Fruit fly (Drosophila melanogaster) whole organism, embryonic: ENCODE results near the gene CG5191.

Experiments
- Asciz ChIP-seq: fragments of 200-800 bp; sonication (Bioruptor generic); optimal IDR thresholded peaks from 2 replicates; lab custom pipeline; 2017; ENCODE audit warnings: missing biosample characterization, mild to moderate bottlenecking, missing genetic modification characterization, missing genetic modification reagents
- CG11695 ChIP-seq: fragments of 200-800 bp; sonication (Bioruptor generic); IDR thresholded peaks from 3 replicates; pipeline ENCODE4 v1.3.6; 2022; ENCODE audit warnings: missing biosample characterization, missing genetic modification characterization
- CG31224 ChIP-seq: fragments of 200-800 bp; sonication (Bioruptor generic); IDR thresholded peaks from 2 replicates; pipeline ENCODE4 v1.3.6; 2022; ENCODE audit warnings: missing biosample characterization, missing genetic modification characterization
- CG42726 ChIP-seq: fragments of 200-800 bp; sonication (Bioruptor generic); IDR thresholded peaks from 2 replicates; pipeline ENCODE4 v1.3.6; 2022; ENCODE audit warnings: missing biosample characterization, missing genetic modification characterization; ENCODE audit not compliant: partially characterized antibody
- CG4282 ChIP-seq: fragments of 200-800 bp; sonication (Bioruptor generic); optimal IDR thresholded peaks from 2 replicates; lab custom pipeline; 2016; ENCODE audit warnings: missing biosample characterization, missing genetic modification characterization
- CG5180 ChIP-seq: fragments of 200-800 bp; sonication (Bioruptor generic); optimal IDR thresholded peaks from 3 replicates; lab custom pipeline; 2017; ENCODE audit warnings: missing biosample characterization, missing genetic modification characterization, mild to moderate bottlenecking, moderate library complexity, missing genetic modification reagents
- CG6254 ChIP-seq: fragments of 200-800 bp; sonication (Bioruptor generic); optimal IDR thresholded peaks from 3 replicates; lab custom pipeline; 2017; ENCODE audit warnings: mild to moderate bottlenecking, missing biosample characterization, missing genetic modification reagents, missing genetic modification characterization
- CG6765 ChIP-seq: fragments of 200-800 bp; sonication (Bioruptor generic); optimal IDR thresholded peaks from 3 replicates; lab custom pipeline; 2017; ENCODE audit warnings: missing biosample characterization, mild to moderate bottlenecking, missing genetic modification characterization
- CG7357 ChIP-seq: fragments of 200-800 bp; sonication (Bioruptor generic); IDR thresholded peaks from 3 replicates; pipeline ENCODE4 v1.3.6; 2022; ENCODE audit warnings: missing biosample characterization, missing genetic modification characterization
- CG7963 ChIP-seq: fragments of 200-800 bp; sonication (Bioruptor generic); IDR thresholded peaks from 3 replicates; pipeline ENCODE4 v1.3.6; 2022; ENCODE audit warnings: missing biosample characterization, missing genetic modification characterization; ENCODE audit not compliant: partially characterized antibody
- CkIIα-i1 ChIP-seq: fragments of 200-800 bp; sonication (Bioruptor generic); IDR thresholded peaks from 2 replicates; pipeline ENCODE4 v1.3.6; 2022; ENCODE audit warnings: missing biosample characterization, missing genetic modification characterization
- Dek ChIP-seq: fragments of 200-800 bp; sonication (Bioruptor generic); optimal IDR thresholded peaks from 3 replicates; lab custom pipeline; 2019; ENCODE audit warnings: missing biosample characterization, mild to moderate bottlenecking, missing genetic modification characterization, moderate library complexity
- Fer2 ChIP-seq: fragments of 200-800 bp; sonication (Bioruptor generic); optimal IDR thresholded peaks from 2 replicates; lab custom pipeline; 2018; ENCODE audit warnings: missing biosample characterization, mild to moderate bottlenecking, missing genetic modification characterization, moderate library complexity
- HHEX ChIP-seq: fragments of 200-800 bp; sonication (Bioruptor generic); optimal IDR thresholded peaks from 3 replicates; lab custom pipeline; 2017; ENCODE audit warnings: missing biosample characterization, mild to moderate bottlenecking, missing genetic modification characterization, missing genetic modification reagents
- Hey ChIP-seq: fragments of 200-800 bp; sonication (Bioruptor generic); optimal IDR thresholded peaks from 3 replicates; lab custom pipeline; 2018; ENCODE audit warnings: missing biosample characterization, mild to moderate bottlenecking, missing genetic modification characterization
- Myb ChIP-seq: fragments of 200-800 bp; sonication (Bioruptor generic); optimal IDR thresholded peaks from 2 replicates; lab custom pipeline; 2016; ENCODE audit warnings: missing biosample characterization, missing genetic modification characterization
- Nf-YC ChIP-seq: fragments of 200-800 bp; optimal IDR thresholded peaks from 3 replicates; lab custom pipeline; 2019; ENCODE audit warnings: missing biosample characterization, mild to moderate bottlenecking, missing genetic modification characterization, moderate library complexity
- Opbp ChIP-seq: fragments of 200-800 bp; sonication (Bioruptor generic); IDR thresholded peaks from 3 replicates; pipeline ENCODE4 v1.3.6; 2022; ENCODE audit warnings: missing biosample characterization, missing genetic modification characterization; ENCODE audit not compliant: partially characterized antibody
- PHDP ChIP-seq: fragments of 200-800 bp; sonication (Bioruptor generic); optimal IDR thresholded peaks from 3 replicates; lab custom pipeline; 2018; ENCODE audit warnings: missing biosample characterization, mild to moderate bottlenecking, missing genetic modification characterization, moderate library complexity
- Pdp1 ChIP-seq, 2 experiments: fragments of 200-800 bp; sonication (Bioruptor generic); optimal IDR thresholded peaks; 3 replicates each; lab custom pipeline; 2016; ENCODE audit warnings: missing biosample characterization in 2 of 2, missing genetic modification characterization in 2 of 2, mild to moderate bottlenecking in 1 of 2, moderate library complexity in 1 of 2
- Side ChIP-seq: fragments of 200-800 bp; sonication (Bioruptor generic); optimal IDR thresholded peaks from 2 replicates; lab custom pipeline; 2016; ENCODE audit warnings: missing biosample characterization, missing genetic modification characterization
- Trl ChIP-seq, 3 experiments: fragments of >200 bp in 2 of 3; fragments of 200-800 bp in 1 of 3; sonication (Bioruptor generic) in 1 of 3; optimal IDR thresholded peaks; 2 replicates in 1 of 3; 3 replicates in 2 of 3; lab custom pipeline; 2016 to 2017; ENCODE audit warnings: missing biosample characterization in 1 of 3, missing genetic modification characterization in 1 of 3
- ap ChIP-seq: fragments of 200-800 bp; sonication (Bioruptor generic); IDR thresholded peaks from 2 replicates; pipeline ENCODE4 v1.3.6; 2022; ENCODE audit warnings: missing biosample characterization, missing genetic modification characterization
- bsh ChIP-seq, 2 experiments: fragments of 200-800 bp; sonication (Bioruptor generic); optimal IDR thresholded peaks; 2 replicates each; lab custom pipeline; 2017 to 2018; ENCODE audit warnings: mild to moderate bottlenecking in 2 of 2, missing biosample characterization in 2 of 2, missing genetic modification characterization in 2 of 2, moderate library complexity in 1 of 2
- cg ChIP-seq: fragments of 200-800 bp; sonication (Bioruptor generic); optimal IDR thresholded peaks from 3 replicates; lab custom pipeline; 2019; ENCODE audit warnings: missing biosample characterization, mild to moderate bottlenecking, missing genetic modification characterization, moderate library complexity
- ci ChIP-seq: fragments of 200-800 bp; sonication (Bioruptor generic); IDR thresholded peaks from 3 replicates; pipeline ENCODE4 v1.3.6; 2022; ENCODE audit warnings: missing biosample characterization, missing genetic modification characterization
- dan ChIP-seq: fragments of 200-800 bp; sonication (Bioruptor generic); IDR thresholded peaks from 2 replicates; pipeline ENCODE4 v1.3.6; 2022; ENCODE audit warnings: missing biosample characterization, missing genetic modification characterization
- danr ChIP-seq: fragments of 200-800 bp; sonication (Bioruptor generic); IDR thresholded peaks from 2 replicates; pipeline ENCODE4 v1.3.6; 2022; ENCODE audit warnings: missing biosample characterization, missing genetic modification characterization
- dysf ChIP-seq: fragments of 200-800 bp; sonication (Bioruptor generic); IDR thresholded peaks from 3 replicates; pipeline ENCODE4 v1.3.6; 2022; ENCODE audit warnings: missing biosample characterization, missing genetic modification characterization
- fd102C ChIP-seq: fragments of 200-800 bp; sonication (Bioruptor generic); optimal IDR thresholded peaks from 2 replicates; lab custom pipeline; 2018; ENCODE audit warnings: missing biosample characterization, mild to moderate bottlenecking, missing genetic modification characterization, moderate library complexity
- gce ChIP-seq: fragments of 200-800 bp; sonication (Bioruptor generic); IDR thresholded peaks from 3 replicates; pipeline ENCODE4 v1.3.6; 2022; ENCODE audit warnings: missing biosample characterization, missing genetic modification characterization
- grn ChIP-seq: fragments of 200-800 bp; sonication (Bioruptor generic); optimal IDR thresholded peaks from 3 replicates; lab custom pipeline; 2017; ENCODE audit warnings: missing biosample characterization, missing genetic modification characterization
- hbn ChIP-seq: fragments of 200-800 bp; sonication (Bioruptor generic); IDR thresholded peaks from 2 replicates; pipeline ENCODE4 v1.3.6; 2022; ENCODE audit warnings: missing biosample characterization, missing genetic modification characterization; ENCODE audit not compliant: partially characterized antibody
- hkb ChIP-seq, 2 experiments: fragments of 200-800 bp in 1 of 2; fragments of >200 bp in 1 of 2; sonication (Bioruptor generic) in 1 of 2; IDR thresholded peaks in 1 of 2; optimal IDR thresholded peaks in 1 of 2; 2 replicates each; pipeline versions ENCODE4 v1.3.6 to Lab custom; 2017 to 2022; ENCODE audit warnings: missing biosample characterization in 1 of 2, missing genetic modification characterization in 1 of 2
- ken ChIP-seq: fragments of 200-800 bp; sonication (Bioruptor generic); IDR thresholded peaks from 3 replicates; pipeline ENCODE4 v1.3.6; 2022; ENCODE audit warnings: missing biosample characterization, missing genetic modification characterization
- odd ChIP-seq: fragments of 200-800 bp; sonication (Bioruptor generic); optimal IDR thresholded peaks from 2 replicates; lab custom pipeline; 2017; ENCODE audit warnings: missing biosample characterization, mild to moderate bottlenecking, missing genetic modification characterization
- prd ChIP-seq, 3 experiments: fragments of >200 bp in 2 of 3; fragments of 200-800 bp in 1 of 3; sonication (Bioruptor generic) in 1 of 3; optimal IDR thresholded peaks in 2 of 3; IDR thresholded peaks in 1 of 3; 2 replicates in 2 of 3; 3 replicates in 1 of 3; pipeline versions ENCODE4 v1.3.6 to Lab custom; 2017 to 2022; ENCODE audit warnings: missing biosample characterization in 1 of 3, missing genetic modification characterization in 1 of 3
- ro ChIP-seq: fragments of 200-800 bp; sonication (Bioruptor generic); IDR thresholded peaks from 2 replicates; pipeline ENCODE4 v1.3.6; 2022; ENCODE audit warnings: missing biosample characterization, missing genetic modification characterization
- schlank ChIP-seq: fragments of 200-800 bp; sonication (Bioruptor generic); optimal IDR thresholded peaks from 2 replicates; lab custom pipeline; 2018; ENCODE audit warnings: missing biosample characterization, mild to moderate bottlenecking, missing genetic modification characterization
- sd ChIP-seq: fragments of 200-800 bp; sonication (Bioruptor generic); optimal IDR thresholded peaks from 3 replicates; lab custom pipeline; 2018; ENCODE audit warnings: missing biosample characterization, mild to moderate bottlenecking, missing genetic modification characterization, moderate library complexity
- sim ChIP-seq: fragments of 200-800 bp; sonication (Bioruptor generic); IDR thresholded peaks from 2 replicates; pipeline ENCODE4 v1.3.6; 2022; ENCODE audit warnings: missing biosample characterization, missing genetic modification characterization
- wek ChIP-seq: fragments of 200-800 bp; sonication (Bioruptor generic); optimal IDR thresholded peaks from 3 replicates; lab custom pipeline; 2018; ENCODE audit warnings: missing biosample characterization, mild to moderate bottlenecking, missing genetic modification characterization, moderate library complexity

The CG5191 gene

dm6 chr3R:20555720-20556280, 4.9 kb upstream of the CG5191 start (continued):
- peak; percentile 12 for TF ChIP-seq PHDP (tag; lab: Kevin White, UChicago)
- no peak for TF ChIP-seq CG7357 (GFP tag; lab: Robert Waterston, UW)
- TF ChIP-seq schlank (tag; lab: Kevin White, UChicago): no peak
- no peak for TF ChIP-seq CG6254 (GFP tag; lab: Kevin White, UChicago)
- peak; percentile 91 for TF ChIP-seq wek (GFP tag; lab: Kevin White, UChicago)
- peak; percentile 14 for TF ChIP-seq cg (GFP tag; lab: Kevin White, UChicago)
- peak; percentile 80; the same call in 2 of the 3 replicates for TF ChIP-seq gce (GFP tag; lab: Robert Waterston, UW)
- TF ChIP-seq bsh (GFP tag; optimal IDR thresholded peaks at IDR 0.05; lab: Kevin White, UChicago): peak in 1 of 2 experiments; percentile 32
- no peak for TF ChIP-seq prd (optimal IDR thresholded peaks at IDR 0.05; lab: Kevin White, UChicago)
- no peak for TF ChIP-seq prd (GFP tag; IDR thresholded peaks at IDR 0.05; lab: Robert Waterston, UW)
- peak; percentile 4 for TF ChIP-seq sd (tag; lab: Kevin White, UChicago)
- no peak for TF ChIP-seq hkb (optimal IDR thresholded peaks at IDR 0.05; lab: Kevin White, UChicago)
- TF ChIP-seq hkb (GFP tag; IDR thresholded peaks at IDR 0.05; lab: Robert Waterston, UW): peak; percentile 8
- no peak for TF ChIP-seq ro (GFP tag; lab: Robert Waterston, UW)
- peak; percentile 36 for TF ChIP-seq Fer2 (tag; lab: Kevin White, UChicago)
- TF ChIP-seq Dek (tag; lab: Kevin White, UChicago): no peak
- peak; percentile 66; the same call in 2 of the 3 replicates for TF ChIP-seq ci (GFP tag; lab: Robert Waterston, UW)
- peak; percentile 53 for TF ChIP-seq odd (GFP tag; lab: Kevin White, UChicago)
- no peak for TF ChIP-seq CkIIα-i1 (GFP tag; lab: Robert Waterston, UW)
- TF ChIP-seq Side: no peak
- TF ChIP-seq CG6765 (GFP tag; lab: Kevin White, UChicago): no peak
- no peak for TF ChIP-seq CG31224 (GFP tag; lab: Robert Waterston, UW)
- no peak for TF ChIP-seq dysf (GFP tag; lab: Robert Waterston, UW)
- no peak for TF ChIP-seq Nf-YC
- TF ChIP-seq CG4282: peak; percentile 20
- TF ChIP-seq CG11695 (GFP tag; lab: Robert Waterston, UW): peak; percentile 6; the same call in 1 of the 3 replicates
- no peak for TF ChIP-seq ap (GFP tag; lab: Robert Waterston, UW)
- TF ChIP-seq Asciz (GFP tag; lab: Kevin White, UChicago): peak; percentile 1
- no peak for TF ChIP-seq CG42726 (GFP tag; lab: Robert Waterston, UW)
- no peak for TF ChIP-seq dan (GFP tag; lab: Robert Waterston, UW)
- 0 out of 3 replicates have a peak, but pooled peaks have one; percentile 57 for TF ChIP-seq ken (GFP tag; lab: Robert Waterston, UW)
- TF ChIP-seq grn (GFP tag; lab: Kevin White, UChicago): peak; percentile 16
- TF ChIP-seq Trl (optimal IDR thresholded peaks at IDR 0.05; lab: Kevin White, UChicago): peak; percentile 65 to 76
- TF ChIP-seq Trl (GFP tag; optimal IDR thresholded peaks at IDR 0.05; lab: Kevin White, UChicago): no peak
- no peak for TF ChIP-seq CG7963 (GFP tag; lab: Robert Waterston, UW)
- no peak for TF ChIP-seq Myb (GFP tag; lab: Kevin White, UChicago)
- TF ChIP-seq Opbp (GFP tag; lab: Robert Waterston, UW): no peak
- peak; percentile 33; the same call in 1 of the 2 replicates for TF ChIP-seq danr (GFP tag; lab: Robert Waterston, UW)
- TF ChIP-seq CG5180 (GFP tag; lab: Kevin White, UChicago): peak; percentile 89
- TF ChIP-seq HHEX (GFP tag; lab: Kevin White, UChicago): peak; percentile 50
- 0 out of 2 replicates have a peak, but pooled peaks have one; percentile 35 for TF ChIP-seq hbn (GFP tag; lab: Robert Waterston, UW)
- TF ChIP-seq fd102C: peak; percentile 13
- peak; percentile 68 for TF ChIP-seq Hey (tag; lab: Kevin White, UChicago)
- TF ChIP-seq Pdp1 (GFP tag; optimal IDR thresholded peaks at IDR 0.05; lab: Kevin White, UChicago): peak in 1 of 2 experiments; percentile 12
- 0 out of 2 replicates have a peak, but pooled peaks have one; percentile 24 for TF ChIP-seq sim
